Worm (Caenorhabditis elegans): ENCODE measurements around the gene rfip-1.

Gene rfip-1

ce11 chrII:5873564-5874070 lies 10.7 kb upstream of the rfip-1 start, which contains the start of gene tex-2 (continued):
- no peak for TF ChIP-seq tbx-2 (tag; optimal IDR thresholded peaks at IDR 0.05)
- TF ChIP-seq unc-86 (tag; optimal IDR thresholded peaks at IDR 0.05): peak; percentile 4
- TF ChIP-seq lsy-2 (tag; optimal IDR thresholded peaks at IDR 0.05): peak; percentile 7 to 22
- peak; percentile 19 for TF ChIP-seq xbp-1 (tag; optimal IDR thresholded peaks at IDR 0.05)
- peak; percentile 36 to 44 for TF ChIP-seq efl-1 (optimal IDR thresholded peaks at IDR 0.05)
- no peak for TF ChIP-seq efl-1 (GFP tag; optimal IDR thresholded peaks at IDR 0.05 in 1 of 2)
- TF ChIP-seq sup-37 (GFP tag; optimal IDR thresholded peaks at IDR 0.05): no peak
- TF ChIP-seq rnt-1 (tag; optimal IDR thresholded peaks at IDR 0.05): peak; percentile 32
- TF ChIP-seq ztf-4 (tag; optimal IDR thresholded peaks at IDR 0.05): no peak
- 0 out of 2 replicates have a peak, but pooled peaks have one; percentile 14 for TF ChIP-seq unc-98 (GFP tag; IDR thresholded peaks at IDR 0.05)
- peak; percentile 41 for TF ChIP-seq nhr-20 (tag; optimal IDR thresholded peaks at IDR 0.05)
- TF ChIP-seq sptf-1 (tag; optimal IDR thresholded peaks at IDR 0.05): no peak
- no peak for TF ChIP-seq nhr-90 (tag; optimal IDR thresholded peaks at IDR 0.05; ENCODE audit: poor library complexity)
- TF ChIP-seq unc-62 (GFP tag; optimal IDR thresholded peaks at IDR 0.05): no peak
- peak; percentile 54 for TF ChIP-seq nhr-47 (tag; optimal IDR thresholded peaks at IDR 0.05)
- TF ChIP-seq C16A3.4 (tag; optimal IDR thresholded peaks at IDR 0.05): no peak
- peak in 2 of 3 experiments; percentile 24 for TF ChIP-seq ceh-82 (tag; optimal IDR thresholded peaks at IDR 0.05)
- peak; percentile 27 for TF ChIP-seq jun-1 (tag; optimal IDR thresholded peaks at IDR 0.05)
- TF ChIP-seq lin-13 (GFP tag; optimal IDR thresholded peaks at IDR 0.05): peak; percentile 48
- no peak for TF ChIP-seq blmp-1 (tag; optimal IDR thresholded peaks at IDR 0.05)
- peak; percentile 62 for TF ChIP-seq lin-14 (GFP tag; optimal IDR thresholded peaks at IDR 0.05)
- TF ChIP-seq Y116A8C.19 (tag; optimal IDR thresholded peaks at IDR 0.05; ENCODE audit: borderline replicate concordance): no peak
- TF ChIP-seq fkh-4 (tag; optimal IDR thresholded peaks at IDR 0.05; ENCODE audit: borderline replicate concordance): no peak
- peak; percentile 31 for TF ChIP-seq nhr-71 (tag; optimal IDR thresholded peaks at IDR 0.05)

- no peak for TF ChIP-seq nhr-12 (tag; optimal IDR thresholded peaks at IDR 0.05)
- TF ChIP-seq mef-2 (tag; optimal IDR thresholded peaks at IDR 0.05): no peak
- no peak for TF ChIP-seq vab-15 (tag; optimal IDR thresholded peaks at IDR 0.05)
- TF ChIP-seq nhr-19 (GFP tag; conservative IDR thresholded peaks at IDR 0.05): peak; percentile 47; the same call in 1 of the 2 replicates
- TF ChIP-seq sptf-1 (tag; optimal IDR thresholded peaks at IDR 0.05): no peak
- TF ChIP-seq sox-4 (tag; optimal IDR thresholded peaks at IDR 0.05): no peak
- TF ChIP-seq unc-130 (tag; optimal IDR thresholded peaks at IDR 0.05): peak; percentile 43
- peak; percentile 1 for TF ChIP-seq lin-13 (GFP tag; optimal IDR thresholded peaks at IDR 0.05)
- no peak for TF ChIP-seq fkh-4 (tag; optimal IDR thresholded peaks at IDR 0.05; ENCODE audit: borderline replicate concordance)
- peak; percentile 77 for TF ChIP-seq nhr-20 (tag; optimal IDR thresholded peaks at IDR 0.05)
- TF ChIP-seq hlh-4 (tag; optimal IDR thresholded peaks at IDR 0.05): no peak
- TF ChIP-seq ces-1 (GFP tag; optimal IDR thresholded peaks at IDR 0.05): no peak
- no peak for TF ChIP-seq C34B4.2 (tag; optimal IDR thresholded peaks at IDR 0.05)
- TF ChIP-seq nhr-11 (tag; optimal IDR thresholded peaks at IDR 0.05): no peak
- TF ChIP-seq nhr-85 (tag): peak; percentile 90
- TF ChIP-seq nhr-77 (tag; optimal IDR thresholded peaks at IDR 0.05): no peak
- peak; percentile 98 for TF ChIP-seq blmp-1 (tag; optimal IDR thresholded peaks at IDR 0.05)
- TF ChIP-seq nhr-47 (tag; optimal IDR thresholded peaks at IDR 0.05): no peak
- no peak for TF ChIP-seq ama-1 (optimal IDR thresholded peaks at IDR 0.05)
- TF ChIP-seq C16A3.4 (tag; optimal IDR thresholded peaks at IDR 0.05): peak; percentile 58
- no peak for TF ChIP-seq sup-37 (GFP tag; optimal IDR thresholded peaks at IDR 0.05)
- no peak for TF ChIP-seq isw-1 (GFP tag; IDR thresholded peaks at IDR 0.05)
- TF ChIP-seq ztf-11 (tag; optimal IDR thresholded peaks at IDR 0.05): no peak
- peak in 2 of 3 experiments; percentile 33 to 39 for TF ChIP-seq dpl-1 (GFP tag; optimal IDR thresholded peaks at IDR 0.05)
- TF ChIP-seq ceh-63 (GFP tag; optimal IDR thresholded peaks at IDR 0.05): no peak
- peak in 1 of 2 experiments; percentile 25 for TF ChIP-seq efl-1 (optimal IDR thresholded peaks at IDR 0.05)
- peak; percentile 25 to 88 for TF ChIP-seq efl-1 (GFP tag; optimal IDR thresholded peaks at IDR 0.05 in 1 of 2)
- no peak for TF ChIP-seq skn-1 (tag; optimal IDR thresholded peaks at IDR 0.05)
- no peak for TF ChIP-seq unc-30 (tag; optimal IDR thresholded peaks at IDR 0.05)
- peak; percentile 23 for TF ChIP-seq fkh-8 (tag; optimal IDR thresholded peaks at IDR 0.05)
- peak; percentile 40 for TF ChIP-seq rnt-1 (tag; optimal IDR thresholded peaks at IDR 0.05)
- TF ChIP-seq nhr-90 (tag; optimal IDR thresholded peaks at IDR 0.05; ENCODE audit: poor library complexity): peak; percentile 30
- TF ChIP-seq fos-1 (tag; optimal IDR thresholded peaks at IDR 0.05): no peak
- no peak for TF ChIP-seq aha-1 (tag; optimal IDR thresholded peaks at IDR 0.05)
- TF ChIP-seq hpl-2 (GFP tag; optimal IDR thresholded peaks at IDR 0.05): no peak
- TF ChIP-seq nhr-76 (tag; optimal IDR thresholded peaks at IDR 0.05): no peak
- no peak for TF ChIP-seq unc-98 (GFP tag; IDR thresholded peaks at IDR 0.05)
- no peak for TF ChIP-seq Y116A8C.19 (tag; optimal IDR thresholded peaks at IDR 0.05; ENCODE audit: borderline replicate concordance)
- no peak for TF ChIP-seq lin-15B (tag; optimal IDR thresholded peaks at IDR 0.05)
- TF ChIP-seq jun-1 (tag; optimal IDR thresholded peaks at IDR 0.05): no peak
- TF ChIP-seq ets-5 (GFP tag; IDR thresholded peaks at IDR 0.05): no peak
These were observed 10.2 kb upstream of the rfip-1 start for ce11 chrII:5874130-5874529.
